Worm (Caenorhabditis elegans): ENCODE data around the gene C27F2.6.

DNA sequence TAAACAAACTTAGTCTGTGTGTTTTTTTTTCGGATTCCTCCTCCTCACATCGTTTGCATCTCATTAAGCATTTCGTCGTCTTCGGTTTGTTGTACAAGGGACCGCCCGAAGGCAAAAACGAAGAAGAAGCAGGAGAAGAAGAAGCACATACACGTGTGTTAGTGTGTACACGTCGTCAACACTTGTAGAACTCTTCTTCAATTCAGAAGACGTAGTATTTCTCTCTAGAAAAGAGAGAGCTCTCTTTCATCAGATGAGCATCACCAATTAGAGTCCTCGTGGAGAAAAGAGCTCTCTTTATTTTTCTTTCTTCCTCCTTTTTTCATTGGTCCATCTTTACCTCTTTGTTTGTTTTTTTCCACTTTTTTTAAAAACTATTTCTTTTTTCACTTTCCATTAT lies 12.1 kb downstream of the C27F2.6 start:
- no peak for TF ChIP-seq F10B5.3 (tag; optimal IDR thresholded peaks at IDR 0.05)
- no peak for TF ChIP-seq nhr-77 (tag; optimal IDR thresholded peaks at IDR 0.05)
- no peak for TF ChIP-seq ztf-11 (tag; optimal IDR thresholded peaks at IDR 0.05)
- TF ChIP-seq snpc-4 (tag; optimal IDR thresholded peaks at IDR 0.05), result no peak
- no peak for TF ChIP-seq dpl-1 (GFP tag; optimal IDR thresholded peaks at IDR 0.05)
- TF ChIP-seq lir-3 (tag; optimal IDR thresholded peaks at IDR 0.05), result no peak
- TF ChIP-seq Y48G9A.11 (GFP tag; IDR thresholded peaks at IDR 0.05), result no peak
- TF ChIP-seq T26A8.4 (GFP tag; IDR thresholded peaks at IDR 0.05), result no peak
- TF ChIP-seq zag-1 (tag; optimal IDR thresholded peaks at IDR 0.05), result no peak
